Fruit fly (Drosophila melanogaster): ENCODE measurements around the gene CG32176.

The CG32176 gene

dm6 chr3L:17428779-17429178, 4.9 kb upstream of the CG32176 start, which contains the start of gene Gorab:
TSS of gene Gorab (minus strand) at chr3L:17428836.
- peak; percentile 55 for TF ChIP-seq Hr96 (GFP tag; optimal IDR thresholded peaks at IDR 0.05)
- peak; percentile 88 for TF ChIP-seq bab1 (GFP tag; optimal IDR thresholded peaks at IDR 0.05)
- TF ChIP-seq kay (GFP tag; ENCODE audit: borderline replicate concordance) = no peak
- TF ChIP-seq toe (GFP tag; optimal IDR thresholded peaks at IDR 0.05) = peak; percentile 76
- peak; percentile 87 for TF ChIP-seq CG1620 (GFP tag; optimal IDR thresholded peaks at IDR 0.05)
- peak; percentile 54 for TF ChIP-seq pad (GFP tag; optimal IDR thresholded peaks at IDR 0.05)
- TF ChIP-seq CG33017 (tag; optimal IDR thresholded peaks at IDR 0.05) = peak; percentile 59
- TF ChIP-seq cnc (optimal IDR thresholded peaks at IDR 0.05) = no peak
- TF ChIP-seq CG5204 (GFP tag; optimal IDR thresholded peaks at IDR 0.05) = no peak
- peak; percentile 4 for TF ChIP-seq CG12768 (GFP tag; optimal IDR thresholded peaks at IDR 0.05)
- TF ChIP-seq cic (GFP tag; optimal IDR thresholded peaks at IDR 0.05) = no peak
- peak; percentile 73 for TF ChIP-seq CG7045 (GFP tag; optimal IDR thresholded peaks at IDR 0.05)
- peak; percentile 58 for TF ChIP-seq Clk (GFP tag; optimal IDR thresholded peaks at IDR 0.05)
- peak; percentile 82 for TF ChIP-seq CG14711 (tag; optimal IDR thresholded peaks at IDR 0.05)
- peak; percentile 43 for TF ChIP-seq ovo (GFP tag; optimal IDR thresholded peaks at IDR 0.05)
- peak; percentile 63 for TF ChIP-seq Mnt (GFP tag; optimal IDR thresholded peaks at IDR 0.05)
- TF ChIP-seq CG7101 (tag; optimal IDR thresholded peaks at IDR 0.05) = peak; percentile 79
- peak; percentile 67 for TF ChIP-seq Crg-1 (GFP tag; optimal IDR thresholded peaks at IDR 0.05)
- peak; percentile 74 for TF ChIP-seq CG11617 (GFP tag; optimal IDR thresholded peaks at IDR 0.05)
- peak; percentile 61 for TF ChIP-seq tj (GFP tag; optimal IDR thresholded peaks at IDR 0.05)

- TF ChIP-seq bab1 (GFP tag; optimal IDR thresholded peaks at IDR 0.05) (no peak), CG14711 (tag; optimal IDR thresholded peaks at IDR 0.05) (no peak), CG7045 (GFP tag; optimal IDR thresholded peaks at IDR 0.05) (no peak), cnc (optimal IDR thresholded peaks at IDR 0.05) (no peak), CG7101 (tag; optimal IDR thresholded peaks at IDR 0.05) (no peak), Hr96 (GFP tag; optimal IDR thresholded peaks at IDR 0.05) (no peak), cic (GFP tag; optimal IDR thresholded peaks at IDR 0.05) (no peak), Mnt (GFP tag; optimal IDR thresholded peaks at IDR 0.05) (no peak), CG12768 (GFP tag; optimal IDR thresholded peaks at IDR 0.05) (no peak), CG5204 (GFP tag; optimal IDR thresholded peaks at IDR 0.05) (no peak)
Observed at dm6 chr3L:17430390-17430789, 3.3 kb upstream of the CG32176 start.

dm6 chr3L:17430957-17431585, 2.6 kb upstream of the CG32176 start:
- TF ChIP-seq CG14711 (tag; optimal IDR thresholded peaks at IDR 0.05) (peak; percentile 24), CG5204 (GFP tag; optimal IDR thresholded peaks at IDR 0.05) (no peak), tj (GFP tag; optimal IDR thresholded peaks at IDR 0.05) (peak; percentile 13), Crg-1 (GFP tag; optimal IDR thresholded peaks at IDR 0.05) (no peak), ovo (GFP tag; optimal IDR thresholded peaks at IDR 0.05) (no peak), CG11617 (GFP tag; optimal IDR thresholded peaks at IDR 0.05) (peak; percentile 17), Mnt (GFP tag; optimal IDR thresholded peaks at IDR 0.05) (peak; percentile 66), CG33017 (tag; optimal IDR thresholded peaks at IDR 0.05) (peak; percentile 52), kay (GFP tag; ENCODE audit: borderline replicate concordance) (no peak), bab1 (GFP tag; optimal IDR thresholded peaks at IDR 0.05) (no peak), Hr96 (GFP tag; optimal IDR thresholded peaks at IDR 0.05) (no peak), CG12768 (GFP tag; optimal IDR thresholded peaks at IDR 0.05) (peak; percentile 9), CG1620 (GFP tag; optimal IDR thresholded peaks at IDR 0.05) (no peak), cic (GFP tag; optimal IDR thresholded peaks at IDR 0.05) (peak; percentile 84), toe (GFP tag; optimal IDR thresholded peaks at IDR 0.05) (no peak), pad (GFP tag; optimal IDR thresholded peaks at IDR 0.05) (peak; percentile 22), CG7045 (GFP tag; optimal IDR thresholded peaks at IDR 0.05) (peak; percentile 40), CG7101 (tag; optimal IDR thresholded peaks at IDR 0.05) (peak; percentile 51), Clk (GFP tag; optimal IDR thresholded peaks at IDR 0.05) (peak; percentile 15), cnc (optimal IDR thresholded peaks at IDR 0.05) (peak in 1 of 2 experiments; percentile 26)

DNA sequence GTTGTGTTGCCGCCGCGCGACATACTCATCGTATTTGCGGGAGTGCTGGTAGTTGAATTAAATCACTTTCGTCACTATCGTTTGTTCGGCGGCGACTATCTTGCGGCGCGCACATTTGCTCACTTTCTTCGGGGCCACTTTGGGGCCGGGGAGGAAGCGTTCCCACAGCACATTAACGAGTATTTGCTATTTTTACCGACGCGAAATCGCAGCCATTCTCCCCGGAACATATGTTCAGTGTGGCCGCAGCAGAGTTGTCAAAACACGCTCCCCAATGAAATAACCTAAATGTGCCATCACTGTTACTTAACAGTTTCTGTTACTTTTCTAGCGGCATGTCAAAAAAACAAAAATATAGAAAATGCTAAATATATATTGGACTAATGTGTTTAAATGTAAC, 721 bp upstream of the CG32176 start, which contains the start of gene frc:
Gene frc, minus strand, starts transcription at position 244 of the 400 bp plus-strand sequence.
- TF ChIP-seq Mnt (GFP tag; optimal IDR thresholded peaks at IDR 0.05) (peak; percentile 47), CG11617 (GFP tag; optimal IDR thresholded peaks at IDR 0.05) (no peak), pad (GFP tag; optimal IDR thresholded peaks at IDR 0.05) (no peak), tj (GFP tag; optimal IDR thresholded peaks at IDR 0.05) (no peak), Hr96 (GFP tag; optimal IDR thresholded peaks at IDR 0.05) (no peak), CG1620 (GFP tag; optimal IDR thresholded peaks at IDR 0.05) (peak; percentile 24), toe (GFP tag; optimal IDR thresholded peaks at IDR 0.05) (no peak), bab1 (GFP tag; optimal IDR thresholded peaks at IDR 0.05) (no peak), CG14711 (tag; optimal IDR thresholded peaks at IDR 0.05) (peak; percentile 4), ovo (GFP tag; optimal IDR thresholded peaks at IDR 0.05) (no peak)

DNA sequence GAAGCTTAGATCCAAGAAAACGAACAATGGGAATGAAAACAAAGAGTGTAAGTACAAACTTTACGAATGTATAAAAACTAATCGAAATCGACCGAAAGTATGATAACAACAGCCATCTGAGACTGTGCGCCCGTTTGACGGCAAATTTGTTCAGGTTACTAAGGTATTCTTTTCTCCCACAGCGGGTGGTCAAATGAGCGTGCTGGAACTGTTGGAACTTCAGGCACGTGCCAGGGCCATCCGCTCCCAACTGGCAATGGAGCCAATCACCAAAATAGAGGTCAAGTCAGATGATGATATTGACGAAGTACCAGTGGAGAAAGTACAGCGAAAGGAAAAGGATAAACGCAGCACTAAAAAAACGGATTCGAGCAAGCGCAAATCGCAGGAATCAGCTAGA, 2.7 kb downstream of the CG32176 start, which contains the start of gene CG12229:
Gene CG12229, minus strand, starts transcription at position 101 of the 400 bp plus-strand sequence.
- no peak for TF ChIP-seq kay (GFP tag; ENCODE audit: borderline replicate concordance)
- no peak for TF ChIP-seq CG14711 (tag; optimal IDR thresholded peaks at IDR 0.05)
- TF ChIP-seq Mnt (GFP tag; optimal IDR thresholded peaks at IDR 0.05) = no peak

DNA sequence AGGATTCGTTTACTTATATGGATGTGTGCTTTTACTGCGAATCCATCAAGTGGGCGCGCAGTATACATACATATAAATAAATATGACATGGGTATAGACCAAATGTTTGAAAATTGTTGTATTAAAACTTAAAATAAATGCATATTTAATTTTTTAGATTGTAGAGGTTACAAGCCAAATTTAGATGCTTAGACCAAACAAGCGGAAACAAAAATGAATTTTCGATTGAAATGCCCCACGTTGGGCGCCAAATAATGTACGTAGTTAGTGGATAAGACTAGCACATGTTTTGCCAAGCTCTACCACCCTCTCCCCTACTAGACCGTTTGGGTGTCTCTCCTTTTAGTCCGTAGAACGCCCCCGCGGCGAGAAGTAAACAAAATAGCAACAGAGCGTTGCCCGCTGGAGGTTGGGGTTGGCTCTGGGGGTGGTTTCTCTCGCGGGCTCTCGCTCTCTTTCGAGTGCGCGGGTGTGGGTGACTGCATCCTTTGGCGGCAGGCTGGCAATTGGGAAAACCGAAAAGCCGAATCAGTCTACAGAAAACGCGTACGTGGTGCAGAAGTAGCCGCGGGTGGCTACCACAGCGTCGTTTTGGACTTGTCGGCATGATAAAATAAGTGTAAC, 5.3 kb downstream of the CG32176 start, which contains the start of gene CG18265:
Gene CG18265, plus strand, starts transcription at position 530 of the 624 bp plus-strand sequence.
- TF ChIP-seq CG11617 (GFP tag; optimal IDR thresholded peaks at IDR 0.05) (no peak), cic (GFP tag; optimal IDR thresholded peaks at IDR 0.05) (no peak), CG33017 (tag; optimal IDR thresholded peaks at IDR 0.05) (no peak), CG1620 (GFP tag; optimal IDR thresholded peaks at IDR 0.05) (no peak), kay (GFP tag; ENCODE audit: borderline replicate concordance) (no peak), tj (GFP tag; optimal IDR thresholded peaks at IDR 0.05) (no peak), ovo (GFP tag; optimal IDR thresholded peaks at IDR 0.05) (no peak), Mnt (GFP tag; optimal IDR thresholded peaks at IDR 0.05) (no peak), CG12768 (GFP tag; optimal IDR thresholded peaks at IDR 0.05) (no peak)
